Fruit fly (Drosophila melanogaster): Measurements from ENCODE around the gene Pgm1.
A peak's percentile ranks its signal among the peaks of the same experiment; 100 is the strongest.

The Pgm1 gene

DNA sequence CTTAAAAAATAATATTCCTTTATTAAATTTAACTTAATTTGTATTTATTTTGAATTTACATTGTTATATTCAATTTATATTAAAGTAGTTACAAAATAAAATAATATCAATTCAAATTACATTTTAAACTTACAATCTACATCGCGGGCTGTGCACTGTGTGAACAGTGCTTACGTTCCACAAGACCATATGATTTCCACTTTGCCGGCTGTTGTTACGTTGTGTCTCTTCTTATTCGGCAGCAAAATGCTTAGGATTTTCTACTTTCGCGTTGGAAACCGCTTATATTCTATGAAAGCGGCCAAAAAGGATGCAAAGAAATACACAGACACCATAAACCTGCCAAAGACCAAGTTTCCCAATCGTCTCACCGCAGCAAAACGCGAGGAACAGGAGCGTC lies 28.3 kb downstream of the Pgm1 start, which contains the start of gene IleRS-m:
Gene IleRS-m, plus strand, starts transcription at position 222 of the 400 bp plus-strand sequence.
- TF ChIP-seq CG13204 (GFP tag; optimal IDR thresholded peaks at IDR 0.05) (no peak), rn (GFP tag; IDR thresholded peaks at IDR 0.05) (no peak)

DNA sequence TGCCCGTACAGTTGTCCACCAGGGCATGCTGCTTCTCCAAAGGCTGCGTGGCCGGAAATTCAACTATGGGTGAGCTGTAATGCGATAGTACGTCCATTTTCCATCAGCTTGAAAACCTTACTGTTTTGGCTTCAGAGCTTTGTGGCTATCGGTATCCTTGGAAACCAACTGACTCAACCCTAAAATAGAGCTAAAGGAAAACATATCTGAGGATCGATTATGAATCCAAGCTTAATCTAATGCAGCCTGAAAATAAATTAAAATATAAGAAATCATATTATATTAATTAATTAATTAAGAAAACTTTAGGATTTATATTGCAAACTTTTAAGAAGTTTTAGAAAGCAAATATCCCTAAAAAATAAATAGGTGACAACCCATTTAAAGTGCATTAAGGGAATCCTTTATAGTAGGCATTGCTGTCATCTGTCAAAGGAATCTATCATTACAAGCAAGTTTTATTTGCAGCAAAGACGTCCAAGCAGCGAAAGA lies 30.9 kb downstream of the Pgm1 start, which contains the start of the genes CG13074 and ATPsynbetaL:
Gene CG13074, minus strand, starts transcription at position 101 of the 492 bp plus-strand sequence.
Gene ATPsynbetaL, plus strand, starts transcription at position 442 of the 492 bp plus-strand sequence.
- TF ChIP-seq Pif1B (GFP tag; optimal IDR thresholded peaks at IDR 0.05) (no peak), Pif1A (GFP tag; optimal IDR thresholded peaks at IDR 0.05) (no peak), CG32121 (GFP tag; IDR thresholded peaks at IDR 0.05) (no peak), gl (tag; optimal IDR thresholded peaks at IDR 0.05) (no peak), CG17806 (tag; optimal IDR thresholded peaks at IDR 0.05) (no peak), Ets98B (GFP tag; IDR thresholded peaks at IDR 0.05) (no peak), CG4496 (GFP tag; IDR thresholded peaks at IDR 0.05) (no peak), CG13204 (GFP tag; optimal IDR thresholded peaks at IDR 0.05) (no peak), fd96Ca (GFP tag; IDR thresholded peaks at IDR 0.05) (no peak), Snoo (tag; optimal IDR thresholded peaks at IDR 0.05) (no peak), CG8159 (tag; optimal IDR thresholded peaks at IDR 0.05) (no peak), CG8301 (tag; optimal IDR thresholded peaks at IDR 0.05) (no peak), CG15710 (tag; optimal IDR thresholded peaks at IDR 0.05) (no peak), rn (GFP tag; IDR thresholded peaks at IDR 0.05) (no peak), CG12605 (GFP tag; IDR thresholded peaks at IDR 0.05) (no peak), CG34367 (tag; optimal IDR thresholded peaks at IDR 0.05) (no peak), CG10348 (GFP tag; IDR thresholded peaks at IDR 0.05) (no peak)

DNA sequence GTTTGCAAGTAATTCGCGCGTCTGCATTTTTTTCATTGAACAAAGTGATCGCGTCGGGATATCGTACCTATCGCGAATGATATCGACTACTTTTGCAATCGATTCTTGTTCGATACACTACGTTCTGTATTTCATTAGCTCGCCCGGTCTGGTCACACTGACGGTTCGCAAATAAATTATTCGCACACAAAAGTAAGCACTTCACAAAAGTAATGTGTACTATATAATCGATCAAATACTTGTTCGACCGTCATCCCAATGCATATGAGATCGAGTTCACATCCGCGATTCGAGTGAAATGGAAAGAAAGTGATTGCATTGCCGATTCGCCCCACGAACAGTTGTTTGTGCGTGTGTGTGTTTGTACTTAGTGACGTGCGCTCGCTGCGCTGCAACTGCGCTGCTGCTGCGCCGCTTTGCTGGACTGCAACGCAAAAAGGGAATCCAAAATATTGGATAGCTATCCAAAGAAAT lies 38.0 kb downstream of the Pgm1 start, which contains the start of the genes CG5235 and ClC-c:
Gene CG5235, minus strand, starts transcription at position 63 of the 474 bp plus-strand sequence.
Gene ClC-c, plus strand, starts transcription at position 125 of the 474 bp plus-strand sequence.
- TF ChIP-seq CG12605 (GFP tag; IDR thresholded peaks at IDR 0.05) (no peak), EcR (GFP tag; optimal IDR thresholded peaks at IDR 0.05) (no peak), CG8159 (tag; optimal IDR thresholded peaks at IDR 0.05) (no peak), CG10348 (GFP tag; IDR thresholded peaks at IDR 0.05) (no peak), Pif1A (GFP tag; optimal IDR thresholded peaks at IDR 0.05) (no peak), CG8301 (tag; optimal IDR thresholded peaks at IDR 0.05) (no peak), CG32121 (GFP tag; IDR thresholded peaks at IDR 0.05) (no peak)

DNA sequence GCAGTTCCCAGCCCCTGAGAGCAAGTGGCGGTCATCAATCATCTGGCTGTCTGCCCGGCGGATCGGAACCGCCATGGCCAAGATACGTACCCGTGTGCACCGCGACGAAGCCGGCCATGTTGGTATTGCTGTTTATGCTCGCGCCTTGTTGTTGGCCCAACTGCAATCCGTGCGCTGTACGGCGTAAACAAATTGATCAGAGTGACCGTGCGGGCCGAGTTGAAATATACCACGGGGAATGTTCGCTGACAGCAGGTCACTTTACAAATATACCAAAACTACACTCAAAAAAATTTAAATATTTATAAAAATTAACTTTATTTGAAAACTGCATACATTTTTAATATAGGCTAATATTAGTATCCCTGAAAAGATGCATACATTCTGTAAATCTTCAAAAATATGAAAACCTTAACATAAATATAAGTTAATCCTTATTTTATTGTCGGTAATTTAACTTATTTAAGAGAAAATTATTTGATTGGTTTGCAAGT lies 41.0 kb downstream of the Pgm1 start, which contains the start of gene Tasp1:
Gene Tasp1, minus strand, starts transcription at position 203 of the 494 bp plus-strand sequence.
- TF ChIP-seq D1 (tag; optimal IDR thresholded peaks at IDR 0.05), result no peak
- no peak for TF ChIP-seq CG34367 (tag; optimal IDR thresholded peaks at IDR 0.05)
- TF ChIP-seq CG12605 (GFP tag; IDR thresholded peaks at IDR 0.05), result 0 out of 2 replicates have a peak, but pooled peaks have one; percentile 36
- no peak for TF ChIP-seq gl (tag; optimal IDR thresholded peaks at IDR 0.05)
- TF ChIP-seq CG9948 (tag; optimal IDR thresholded peaks at IDR 0.05), result peak; percentile 46
- no peak for TF ChIP-seq fd96Ca (GFP tag; IDR thresholded peaks at IDR 0.05)
- TF ChIP-seq CG10348 (GFP tag; IDR thresholded peaks at IDR 0.05), result no peak
- TF ChIP-seq Snoo (tag; optimal IDR thresholded peaks at IDR 0.05), result peak; percentile 47
- peak; percentile 54; the same call in 1 of the 2 replicates for TF ChIP-seq CG32121 (GFP tag; IDR thresholded peaks at IDR 0.05)

DNA sequence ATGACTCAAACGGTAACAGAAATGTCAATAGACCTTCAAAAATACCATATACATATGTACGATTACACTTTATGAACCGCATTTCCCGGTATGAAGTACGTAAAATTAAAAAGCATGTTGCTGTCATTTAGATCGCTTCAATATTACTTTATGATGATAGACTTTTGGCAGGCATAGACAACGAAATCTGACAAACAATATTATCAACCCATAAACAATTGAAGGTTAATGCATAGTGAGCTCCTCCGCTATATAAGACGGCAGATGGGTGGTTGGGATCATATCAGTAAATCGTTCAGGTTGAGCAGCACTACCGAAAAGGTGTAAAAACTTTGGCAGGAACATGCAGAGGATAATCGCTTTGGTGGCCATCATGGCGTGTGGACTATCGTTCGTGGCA lies 44.6 kb downstream of the Pgm1 start, which contains the start of gene CG13075:
Gene CG13075, plus strand, starts transcription at position 301 of the 400 bp plus-strand sequence.
- TF ChIP-seq CG14655 (GFP tag; optimal IDR thresholded peaks at IDR 0.05) (no peak), CG4496 (GFP tag; IDR thresholded peaks at IDR 0.05) (no peak), Ets98B (GFP tag; IDR thresholded peaks at IDR 0.05) (no peak)

DNA sequence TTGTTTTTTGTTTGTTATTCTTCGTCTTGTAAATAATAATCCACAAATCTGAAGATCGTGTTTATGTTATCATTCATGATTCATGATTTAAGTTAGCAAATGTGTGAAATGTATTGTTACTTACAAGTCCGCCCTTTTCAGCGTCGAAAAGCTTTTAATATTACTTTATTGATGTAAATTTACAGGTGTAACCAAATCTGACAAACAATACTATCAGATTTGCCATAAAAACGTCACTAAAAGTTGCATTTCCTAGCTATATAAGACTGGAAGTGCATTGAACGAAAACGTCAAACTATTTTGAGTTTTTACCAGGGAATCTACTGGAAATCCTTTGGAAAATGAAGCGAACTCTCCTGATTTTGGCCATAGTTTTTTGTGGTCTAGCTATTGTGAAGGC lies 46.1 kb downstream of the Pgm1 start, which contains the start of gene CG33258:
Gene CG33258, plus strand, starts transcription at position 301 of the 400 bp plus-strand sequence.
- no peak for TF ChIP-seq CG14655 (GFP tag; optimal IDR thresholded peaks at IDR 0.05)
- TF ChIP-seq EcR (GFP tag; optimal IDR thresholded peaks at IDR 0.05), result no peak
- TF ChIP-seq CG32121 (GFP tag; IDR thresholded peaks at IDR 0.05), result no peak
- TF ChIP-seq Ets98B (GFP tag; IDR thresholded peaks at IDR 0.05), result no peak
- no peak for TF ChIP-seq CG8159 (tag; optimal IDR thresholded peaks at IDR 0.05)
- TF ChIP-seq CG4496 (GFP tag; IDR thresholded peaks at IDR 0.05), result no peak
- TF ChIP-seq CG17806 (tag; optimal IDR thresholded peaks at IDR 0.05), result no peak
- TF ChIP-seq fd96Ca (GFP tag; IDR thresholded peaks at IDR 0.05), result no peak
- TF ChIP-seq Snoo (tag; optimal IDR thresholded peaks at IDR 0.05), result no peak
- no peak for TF ChIP-seq CG34367 (tag; optimal IDR thresholded peaks at IDR 0.05)
- TF ChIP-seq CG9948 (tag; optimal IDR thresholded peaks at IDR 0.05), result no peak
- no peak for TF ChIP-seq D1 (tag; optimal IDR thresholded peaks at IDR 0.05)
- no peak for TF ChIP-seq Pif1B (GFP tag; optimal IDR thresholded peaks at IDR 0.05)
- TF ChIP-seq CG8301 (tag; optimal IDR thresholded peaks at IDR 0.05), result no peak
- TF ChIP-seq CG10348 (GFP tag; IDR thresholded peaks at IDR 0.05), result no peak
- TF ChIP-seq rn (GFP tag; IDR thresholded peaks at IDR 0.05), result no peak
- no peak for TF ChIP-seq gl (tag; optimal IDR thresholded peaks at IDR 0.05)

Measured in whole organism, pupa.